Worm (Caenorhabditis elegans) whole organism, dauer: ENCODE data around the gene Y66D12A.3.

ENCODE experiments used
- unc-62 ChIP-seq: sonication (generic microtip); optimal IDR thresholded peaks from 2 replicates; lab custom pipeline; 2017; ENCODE audit warnings: missing biosample characterization, missing genetic modification reagents, missing genetic modification characterization

Gene Y66D12A.3

ce11 chrIII:11636740-11637139 is 47.7 kb downstream of the Y66D12A.3 start, which contains the start of gene tbx-33:
Gene tbx-33 (minus strand): TSS chrIII:11636840.
- no peak for TF ChIP-seq unc-62 (GFP tag; lab: Kevin White, UChicago)

- TF ChIP-seq unc-62 (GFP tag; lab: Kevin White, UChicago), result no peak
These were observed 52.3 kb downstream of the Y66D12A.3 start for ce11 chrIII:11641347-11641746.
